Worm (Caenorhabditis elegans): ENCODE data around the gene F20E11.7.
A peak's percentile ranks its signal among the peaks of the same experiment; 100 is the strongest.

The F20E11.7 gene

DNA sequence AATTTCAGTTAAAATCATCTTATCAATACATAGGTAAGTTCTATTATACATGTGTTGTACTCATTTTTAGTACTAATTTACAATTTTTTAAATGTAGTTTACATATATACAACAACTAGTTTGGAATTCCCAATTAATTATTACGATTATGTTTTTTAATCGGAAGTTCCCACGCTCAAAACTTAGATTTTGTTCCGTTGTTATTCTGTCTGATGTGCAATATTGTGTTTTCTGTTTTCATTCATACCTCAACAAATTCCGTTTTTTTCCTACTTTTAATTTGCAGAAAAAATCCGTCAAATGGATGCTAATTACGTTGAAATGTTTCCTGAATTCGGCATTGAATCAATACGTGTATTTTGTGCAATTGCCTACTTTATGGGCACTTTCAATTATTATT lies 41.9 kb downstream of the F20E11.7 start, which contains the start of gene srw-31 (continued):
- TF ChIP-seq Y53F4B.3 (GFP tag; IDR thresholded peaks at IDR 0.05) (no peak), ZK185.1 (tag; optimal IDR thresholded peaks at IDR 0.05; ENCODE audit: poor library complexity, severe bottlenecking) (no peak), lin-26 (GFP tag; IDR thresholded peaks at IDR 0.05) (no peak)

- no peak for TF ChIP-seq hsf-1 (GFP tag; IDR thresholded peaks at IDR 0.05)
- TF ChIP-seq lin-26 (GFP tag; IDR thresholded peaks at IDR 0.05), result no peak
- TF ChIP-seq lir-1 (GFP tag; conservative IDR thresholded peaks at IDR 0.05), result no peak
- TF ChIP-seq bed-2 (GFP tag; IDR thresholded peaks at IDR 0.05), result no peak
- no peak for TF ChIP-seq F55B11.4 (tag; optimal IDR thresholded peaks at IDR 0.05; ENCODE audit: borderline replicate concordance, insufficient read depth)
These were observed 44.1 kb downstream of the F20E11.7 start, which contains the start of gene srw-32 for ce11 chrV:17508493-17508892. Gene srw-32, plus strand, starts transcription at chrV:17508793.

ce11 chrV:17512763-17513162 lies 48.4 kb downstream of the F20E11.7 start:
- TF ChIP-seq ztf-3 (GFP tag; optimal IDR thresholded peaks at IDR 0.05) (no peak), ztf-28 (GFP tag; IDR thresholded peaks at IDR 0.05) (0 out of 2 replicates have a peak, but pooled peaks have one; percentile 18), K11D2.4 (GFP tag; IDR thresholded peaks at IDR 0.05) (no peak), zfh-2 (GFP tag; conservative IDR thresholded peaks at IDR 0.05) (peak; percentile 70; the same call in 1 of the 2 replicates), nfyb-1 (GFP tag; IDR thresholded peaks at IDR 0.05) (no peak), ztf-22 (GFP tag; optimal IDR thresholded peaks at IDR 0.05) (no peak), T07F8.4 (tag; optimal IDR thresholded peaks at IDR 0.05) (no peak)

ce11 chrV:17513831-17514230 lies 49.5 kb downstream of the F20E11.7 start:
- no peak for TF ChIP-seq lin-40 (tag; optimal IDR thresholded peaks at IDR 0.05)
- TF ChIP-seq somi-1 (GFP tag; optimal IDR thresholded peaks at IDR 0.05), result no peak
- TF ChIP-seq hrde-1 (tag; optimal IDR thresholded peaks at IDR 0.05; ENCODE audit: borderline replicate concordance), result peak; percentile 50
- no peak for TF ChIP-seq tlf-1 (GFP tag; optimal IDR thresholded peaks at IDR 0.05)
- TF ChIP-seq pha-4 (tag; optimal IDR thresholded peaks at IDR 0.05), result no peak
- no peak for TF ChIP-seq sptf-2 (GFP tag; optimal IDR thresholded peaks at IDR 0.05)
- peak; percentile 73 for TF ChIP-seq tbp1 (GFP tag; optimal IDR thresholded peaks at IDR 0.05)
- TF ChIP-seq B0261.1 (tag; optimal IDR thresholded peaks at IDR 0.05), result peak; percentile 44
- no peak for TF ChIP-seq F22D6.2 (tag; optimal IDR thresholded peaks at IDR 0.05)
- TF ChIP-seq D2030.7 (GFP tag; IDR thresholded peaks at IDR 0.05), result no peak
- TF ChIP-seq nhr-120 (GFP tag; IDR thresholded peaks at IDR 0.05), result no peak
- no peak for TF ChIP-seq aptf-2 (GFP tag; conservative IDR thresholded peaks at IDR 0.05)
- no peak for TF ChIP-seq C17E4.6 (GFP tag; IDR thresholded peaks at IDR 0.05)
- TF ChIP-seq rpc-1 (optimal IDR thresholded peaks at IDR 0.05), result peak; percentile 47
- peak; percentile 79 for TF ChIP-seq rpc-1 (tag; optimal IDR thresholded peaks at IDR 0.05)
- no peak for TF ChIP-seq snpc-1.3 (tag; optimal IDR thresholded peaks at IDR 0.05; ENCODE audit: insufficient read depth)
- TF ChIP-seq repo-1 (tag; optimal IDR thresholded peaks at IDR 0.05), result no peak
- TF ChIP-seq egrh-3 (GFP tag; IDR thresholded peaks at IDR 0.05), result no peak
- TF ChIP-seq sdz-38 (tag; optimal IDR thresholded peaks at IDR 0.05), result no peak
- peak; percentile 67; the same call in 1 of the 2 replicates for TF ChIP-seq attf-6 (GFP tag; IDR thresholded peaks at IDR 0.05)
- no peak for TF ChIP-seq F57A8.1 (GFP tag; optimal IDR thresholded peaks at IDR 0.05)
- no peak for TF ChIP-seq die-1 (tag; optimal IDR thresholded peaks at IDR 0.05)
- TF ChIP-seq ceh-91 (GFP tag; IDR thresholded peaks at IDR 0.05), result no peak
- TF ChIP-seq hmg-1.2 (GFP tag; IDR thresholded peaks at IDR 0.05), result no peak
- TF ChIP-seq madf-6 (GFP tag; IDR thresholded peaks at IDR 0.05), result 0 out of 2 replicates have a peak, but pooled peaks have one; percentile 27
- TF ChIP-seq lsl-1 (GFP tag; optimal IDR thresholded peaks at IDR 0.05), result no peak
- TF ChIP-seq ztf-18 (tag; optimal IDR thresholded peaks at IDR 0.05), result peak; percentile 25
- TF ChIP-seq unc-62 (GFP tag; optimal IDR thresholded peaks at IDR 0.05), result no peak
- TF ChIP-seq lag-1 (GFP tag; IDR thresholded peaks at IDR 0.05), result no peak
- TF ChIP-seq aptf-3 (GFP tag; IDR thresholded peaks at IDR 0.05), result no peak
- 0 out of 2 replicates have a peak, but pooled peaks have one; percentile 50 for TF ChIP-seq ztf-25 (GFP tag; IDR thresholded peaks at IDR 0.05)

All from whole organism, young adult.